Fruit fly (Drosophila melanogaster) whole organism, pupa: ENCODE measurements around the gene al.

Experiments used
- CG10348 ChIP-seq: fragments of 200-800 bp; sonication (Bioruptor generic); IDR thresholded peaks from 2 replicates; pipeline ENCODE4 v1.3.6; 2022; ENCODE audit warnings: missing biosample characterization, missing genetic modification characterization
- CG12605 ChIP-seq: fragments of 200-800 bp; sonication (Bioruptor generic); IDR thresholded peaks from 2 replicates; pipeline ENCODE4 v1.3.6; 2022; ENCODE audit warnings: missing biosample characterization, missing genetic modification characterization
- CG13204 ChIP-seq: fragments of 200-800 bp; sonication (Bioruptor generic); optimal IDR thresholded peaks from 2 replicates; lab custom pipeline; 2018; ENCODE audit warnings: missing biosample characterization, mild to moderate bottlenecking, missing genetic modification characterization, moderate library complexity
- CG14655 ChIP-seq: fragments of 200-800 bp; sonication (Bioruptor generic); optimal IDR thresholded peaks from 3 replicates; lab custom pipeline; 2017; ENCODE audit warnings: mild to moderate bottlenecking, missing biosample characterization, missing genetic modification reagents, missing genetic modification characterization
- CG15710 ChIP-seq: fragments of 200-800 bp; sonication (Bioruptor generic); optimal IDR thresholded peaks from 2 replicates; lab custom pipeline; 2018; ENCODE audit warnings: missing biosample characterization, mild to moderate bottlenecking, missing genetic modification characterization, moderate library complexity
- CG17806 ChIP-seq: fragments of 200-800 bp; sonication (Bioruptor generic); optimal IDR thresholded peaks from 2 replicates; lab custom pipeline; 2018; ENCODE audit warnings: missing biosample characterization, mild to moderate bottlenecking, missing genetic modification characterization, moderate library complexity
- CG32121 ChIP-seq: fragments of 200-800 bp; sonication (Bioruptor generic); IDR thresholded peaks from 2 replicates; pipeline ENCODE4 v1.3.6; 2022; ENCODE audit warnings: missing biosample characterization, missing genetic modification characterization
- CG34367 ChIP-seq: fragments of 200-800 bp; sonication (Bioruptor generic); optimal IDR thresholded peaks from 2 replicates; lab custom pipeline; 2018; ENCODE audit warnings: missing biosample characterization, mild to moderate bottlenecking, missing genetic modification characterization
- CG4496 ChIP-seq: fragments of 200-800 bp; sonication (Bioruptor generic); IDR thresholded peaks from 3 replicates; pipeline ENCODE4 v1.3.6; 2022; ENCODE audit warnings: missing biosample characterization, missing genetic modification characterization
- CG8159 ChIP-seq: fragments of 200-800 bp; sonication (Bioruptor generic); optimal IDR thresholded peaks from 3 replicates; lab custom pipeline; 2018; ENCODE audit warnings: missing biosample characterization, mild to moderate bottlenecking, missing genetic modification characterization, moderate library complexity
- CG8301 ChIP-seq: fragments of 200-800 bp; sonication (Bioruptor generic); optimal IDR thresholded peaks from 2 replicates; lab custom pipeline; 2018; ENCODE audit warnings: missing biosample characterization, mild to moderate bottlenecking, missing genetic modification characterization
- CG9948 ChIP-seq: fragments of 200-800 bp; sonication (Bioruptor generic); optimal IDR thresholded peaks from 2 replicates; lab custom pipeline; 2018; ENCODE audit warnings: missing biosample characterization, mild to moderate bottlenecking, missing genetic modification characterization, moderate library complexity
- D1 ChIP-seq: fragments of 200-800 bp; sonication (Bioruptor generic); optimal IDR thresholded peaks from 2 replicates; lab custom pipeline; 2018; ENCODE audit warnings: missing biosample characterization, mild to moderate bottlenecking, missing genetic modification characterization, moderate library complexity
- EcR ChIP-seq: fragments of 200-800 bp; sonication (Bioruptor generic); optimal IDR thresholded peaks from 3 replicates; lab custom pipeline; 2019; ENCODE audit warnings: missing biosample characterization, missing genetic modification characterization, mild to moderate bottlenecking, moderate library complexity, missing genetic modification reagents
- Ets98B ChIP-seq: fragments of 200-800 bp; sonication (Bioruptor generic); IDR thresholded peaks from 2 replicates; pipeline ENCODE4 v1.3.6; 2022; ENCODE audit warnings: missing biosample characterization, missing genetic modification characterization
- Pif1A ChIP-seq: fragments of 200-800 bp; sonication (Bioruptor generic); optimal IDR thresholded peaks from 3 replicates; lab custom pipeline; 2016; ENCODE audit warnings: missing biosample characterization, missing genetic modification characterization
- Pif1B ChIP-seq: fragments of 200-800 bp; sonication (Bioruptor generic); optimal IDR thresholded peaks from 3 replicates; lab custom pipeline; 2016; ENCODE audit warnings: missing biosample characterization, missing genetic modification characterization
- Snoo ChIP-seq: fragments of 200-800 bp; sonication (Bioruptor generic); optimal IDR thresholded peaks from 3 replicates; lab custom pipeline; 2017; ENCODE audit warnings: missing biosample characterization, mild to moderate bottlenecking, missing genetic modification characterization, inconsistent platforms
- fd96Ca ChIP-seq: fragments of 200-800 bp; sonication (Bioruptor generic); IDR thresholded peaks from 3 replicates; pipeline ENCODE4 v1.3.6; 2022; ENCODE audit warnings: missing biosample characterization, missing genetic modification characterization
- gl ChIP-seq: fragments of 200-800 bp; sonication (Bioruptor generic); optimal IDR thresholded peaks from 2 replicates; lab custom pipeline; 2018; ENCODE audit warnings: missing biosample characterization, mild to moderate bottlenecking, missing genetic modification characterization
- rn ChIP-seq: fragments of 200-800 bp; sonication (Bioruptor generic); IDR thresholded peaks from 2 replicates; pipeline ENCODE4 v1.3.6; 2022; ENCODE audit warnings: missing biosample characterization, missing genetic modification characterization

The al gene

DNA sequence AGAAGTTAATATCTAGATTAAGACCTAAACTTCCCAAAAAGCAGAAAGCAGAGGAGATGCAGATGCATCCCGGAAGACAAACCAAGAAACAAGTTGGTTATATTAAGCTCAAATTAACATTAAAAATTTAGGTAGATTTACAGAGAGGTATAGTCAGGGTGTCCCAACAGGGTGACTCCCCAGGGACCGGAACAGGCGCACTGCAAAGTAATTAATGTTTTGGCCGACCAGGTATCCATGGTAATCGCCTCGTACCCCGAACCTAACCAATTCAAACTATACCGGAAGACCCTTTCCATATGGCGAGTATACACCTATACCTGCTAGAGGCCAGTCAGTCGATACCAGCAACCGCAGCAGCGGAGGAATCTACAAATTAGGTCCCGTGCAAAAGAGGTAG, 44.7 kb downstream of the al start, which contains the start of gene BBS8:
Gene BBS8, plus strand, starts transcription at position 301 of the 400 bp plus-strand sequence.
- TF ChIP-seq CG10348 (no peak), CG9948 (tag; lab: Kevin White, UChicago) (no peak), D1 (tag; lab: Kevin White, UChicago) (no peak), gl (tag; lab: Kevin White, UChicago) (no peak), Snoo (tag; lab: Kevin White, UChicago) (no peak), CG13204 (GFP tag; lab: Kevin White, UChicago) (no peak), rn (no peak), Pif1A (GFP tag; lab: Kevin White, UChicago) (no peak), CG8301 (tag; lab: Kevin White, UChicago) (no peak), CG34367 (no peak), fd96Ca (GFP tag; lab: Robert Waterston, UW) (no peak), EcR (no peak), CG15710 (tag; lab: Kevin White, UChicago) (no peak), CG4496 (GFP tag; lab: Robert Waterston, UW) (no peak), CG17806 (no peak), CG14655 (GFP tag; lab: Kevin White, UChicago) (no peak)

DNA sequence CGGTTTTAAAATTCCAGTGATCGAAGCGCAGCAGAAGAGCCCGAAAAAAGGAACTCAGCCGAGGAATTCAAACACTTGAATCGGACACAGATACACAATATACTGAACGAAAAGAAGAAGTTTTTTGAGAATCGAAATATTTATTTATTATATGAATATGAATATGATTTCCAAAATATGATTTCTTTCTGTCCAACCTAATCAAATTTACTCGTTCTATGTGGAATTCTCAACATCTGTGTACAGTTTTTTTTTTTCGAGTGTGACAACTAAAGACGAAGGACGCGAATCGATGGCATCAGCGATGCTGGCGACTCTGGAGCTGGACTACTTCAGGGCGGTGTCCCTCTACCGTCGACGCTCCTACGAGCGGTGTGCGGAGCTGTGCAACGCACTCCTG, 45.2 kb downstream of the al start:
- TF ChIP-seq Pif1A (GFP tag; lab: Kevin White, UChicago) (peak; percentile 64), CG14655 (GFP tag; lab: Kevin White, UChicago) (peak; percentile 72), Snoo (tag; lab: Kevin White, UChicago) (peak; percentile 78), CG10348 (no peak), CG15710 (tag; lab: Kevin White, UChicago) (peak; percentile 45), CG17806 (peak; percentile 56), CG4496 (GFP tag; lab: Robert Waterston, UW) (peak; percentile 29; the same call in 1 of the 3 replicates), rn (no peak), EcR (no peak), CG32121 (GFP tag; lab: Robert Waterston, UW) (no peak), CG13204 (GFP tag; lab: Kevin White, UChicago) (no peak), CG8159 (tag; lab: Kevin White, UChicago) (peak; percentile 45), CG9948 (tag; lab: Kevin White, UChicago) (peak; percentile 61), D1 (tag; lab: Kevin White, UChicago) (no peak), CG34367 (peak; percentile 14), gl (tag; lab: Kevin White, UChicago) (no peak), Pif1B (GFP tag; lab: Kevin White, UChicago) (peak; percentile 52), Ets98B (no peak), fd96Ca (GFP tag; lab: Robert Waterston, UW) (no peak), CG8301 (tag; lab: Kevin White, UChicago) (peak; percentile 51), CG12605 (GFP tag; lab: Robert Waterston, UW) (no peak)

DNA sequence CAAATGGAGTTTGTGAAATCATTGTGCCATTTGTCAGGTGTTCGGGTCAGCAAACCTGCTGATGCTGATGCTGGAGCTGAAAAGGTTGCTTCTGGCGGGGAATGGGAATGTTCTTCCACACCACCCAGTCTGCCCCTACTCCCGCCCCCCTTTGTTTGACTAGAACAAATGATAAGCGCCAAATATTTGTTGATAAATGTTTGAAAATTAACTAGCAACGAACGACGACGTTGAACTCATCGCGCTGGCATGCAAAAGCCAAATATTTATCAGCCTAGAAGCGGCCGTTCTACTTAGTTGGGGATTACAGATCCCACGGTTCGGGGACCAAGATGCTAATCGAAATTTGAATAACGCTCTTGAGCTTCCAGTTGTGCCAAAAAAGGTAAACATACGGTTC, 47.6 kb downstream of the al start:
- TF ChIP-seq EcR (no peak), Pif1B (GFP tag; lab: Kevin White, UChicago) (no peak)

DNA sequence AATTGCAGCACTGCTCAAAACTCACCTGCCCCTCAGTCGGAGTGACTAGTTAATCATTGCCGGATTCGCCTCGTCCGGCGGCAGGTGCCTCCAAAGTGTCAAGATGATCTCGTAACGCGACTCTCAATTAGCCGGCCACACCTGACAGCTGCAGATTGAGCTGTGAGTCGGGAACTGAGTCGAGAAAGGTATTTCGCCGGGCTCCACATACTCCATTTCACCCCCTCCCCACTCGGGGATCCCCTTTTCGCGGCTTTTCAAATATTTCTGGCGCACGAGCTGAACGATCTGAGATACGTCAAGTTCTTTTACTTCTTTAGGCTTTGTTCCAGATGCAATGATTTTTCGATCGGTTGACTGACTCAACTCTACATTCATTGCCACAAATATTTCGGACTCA, 48.5 kb downstream of the al start:
- no peak for TF ChIP-seq Pif1B (GFP tag; lab: Kevin White, UChicago)
- TF ChIP-seq CG14655 (GFP tag; lab: Kevin White, UChicago), result no peak
- no peak for TF ChIP-seq CG9948 (tag; lab: Kevin White, UChicago)
- no peak for TF ChIP-seq Snoo (tag; lab: Kevin White, UChicago)
- no peak for TF ChIP-seq CG15710 (tag; lab: Kevin White, UChicago)
- no peak for TF ChIP-seq CG4496 (GFP tag; lab: Robert Waterston, UW)
- TF ChIP-seq D1 (tag; lab: Kevin White, UChicago), result no peak
- TF ChIP-seq EcR, result no peak
- no peak for TF ChIP-seq CG34367
- no peak for TF ChIP-seq CG8159 (tag; lab: Kevin White, UChicago)
- no peak for TF ChIP-seq CG8301 (tag; lab: Kevin White, UChicago)
- TF ChIP-seq CG13204 (GFP tag; lab: Kevin White, UChicago), result no peak
- TF ChIP-seq CG12605 (GFP tag; lab: Robert Waterston, UW), result no peak
- no peak for TF ChIP-seq CG32121 (GFP tag; lab: Robert Waterston, UW)
- no peak for TF ChIP-seq fd96Ca (GFP tag; lab: Robert Waterston, UW)
- no peak for TF ChIP-seq Ets98B
- TF ChIP-seq CG17806, result no peak
- TF ChIP-seq gl (tag; lab: Kevin White, UChicago), result no peak
- no peak for TF ChIP-seq Pif1A (GFP tag; lab: Kevin White, UChicago)

DNA sequence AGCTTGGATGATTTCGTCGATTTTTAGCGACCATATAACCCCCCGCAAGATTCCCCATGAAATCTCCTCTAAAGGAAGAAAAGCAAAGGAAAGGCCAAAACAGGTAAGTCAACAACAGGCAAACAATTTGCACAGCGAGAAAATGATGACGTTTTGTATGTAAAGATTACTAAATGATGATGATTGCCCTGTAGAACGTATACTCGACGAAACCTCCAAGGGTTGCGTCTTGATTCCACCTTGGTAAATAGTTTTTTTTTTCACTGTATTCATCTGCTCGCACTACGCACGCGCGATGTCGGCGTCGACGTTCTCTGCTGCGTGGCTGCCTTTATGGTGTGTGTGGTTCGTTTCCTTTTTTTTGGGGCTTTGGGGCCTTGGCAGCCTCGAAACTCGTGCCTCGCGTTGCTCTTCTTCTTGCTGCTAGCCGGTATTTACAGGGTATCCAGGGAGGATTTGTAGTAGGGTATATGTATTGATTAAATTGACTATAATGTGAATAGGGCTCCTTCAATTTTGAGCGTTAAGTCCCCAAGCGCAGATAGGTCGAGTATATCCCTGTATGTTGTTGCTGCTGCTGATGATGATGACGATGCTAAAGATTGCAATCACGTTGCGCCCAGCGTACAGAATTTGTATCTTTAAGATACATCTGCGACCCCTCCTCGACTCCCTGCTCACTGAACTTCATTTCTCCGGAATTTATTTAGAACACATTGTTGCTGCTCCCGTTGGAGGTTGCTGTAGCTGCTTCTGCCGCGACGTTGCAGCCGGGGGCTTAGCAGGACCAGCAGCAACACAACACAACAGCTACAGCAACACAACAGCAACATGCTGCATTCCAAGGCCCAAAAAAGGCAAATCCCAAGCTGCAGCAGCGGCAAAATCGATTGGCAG, 49.7 kb downstream of the al start:
- TF ChIP-seq CG32121 (GFP tag; lab: Robert Waterston, UW) (peak; percentile 93), gl (tag; lab: Kevin White, UChicago) (peak; percentile 90), CG34367 (peak; percentile 81), D1 (tag; lab: Kevin White, UChicago) (peak; percentile 77), rn (peak; percentile 91), CG17806 (peak; percentile 90), CG14655 (GFP tag; lab: Kevin White, UChicago) (peak; percentile 93), Ets98B (peak; percentile 96), CG13204 (GFP tag; lab: Kevin White, UChicago) (peak; percentile 88), Pif1A (GFP tag; lab: Kevin White, UChicago) (peak; percentile 91), CG8301 (tag; lab: Kevin White, UChicago) (peak; percentile 93), CG15710 (tag; lab: Kevin White, UChicago) (peak; percentile 93), fd96Ca (GFP tag; lab: Robert Waterston, UW) (peak; percentile 98), Snoo (tag; lab: Kevin White, UChicago) (peak; percentile 89), EcR (peak; percentile 79), CG12605 (GFP tag; lab: Robert Waterston, UW) (peak; percentile 91), CG10348 (peak; percentile 69; the same call in 1 of the 2 replicates), Pif1B (GFP tag; lab: Kevin White, UChicago) (peak; percentile 94), CG4496 (GFP tag; lab: Robert Waterston, UW) (peak; percentile 96), CG9948 (tag; lab: Kevin White, UChicago) (peak; percentile 87), CG8159 (tag; lab: Kevin White, UChicago) (peak; percentile 90)
